Fruit fly (Drosophila melanogaster) whole organism, embryonic: ENCODE data around the gene Sfp79B.

Experiments
- Atf6 ChIP-seq: fragments of 200-800 bp; sonication (Bioruptor generic); IDR thresholded peaks from 2 replicates; pipeline ENCODE4 v1.3.6; 2022; ENCODE audit warnings: missing biosample characterization, missing genetic modification characterization
- Awh ChIP-seq: fragments of 200-800 bp; sonication (Bioruptor generic); IDR thresholded peaks from 2 replicates; pipeline ENCODE4, ENCODE4 v1.3.6; 2022; ENCODE audit warnings: missing biosample characterization, missing genetic modification characterization
- CG10321 ChIP-seq: fragments of 200-800 bp; sonication (Bioruptor generic); IDR thresholded peaks from 2 replicates; pipeline ENCODE4 v1.3.6; 2022; ENCODE audit warnings: missing biosample characterization, missing genetic modification characterization
- CG11093 ChIP-seq: fragments of 200-800 bp; sonication (Bioruptor generic); IDR thresholded peaks from 3 replicates; pipeline ENCODE4 v1.3.6; 2022; ENCODE audit warnings: missing biosample characterization, missing genetic modification characterization
- CG14860 ChIP-seq: fragments of 200-800 bp; sonication (Bioruptor generic); IDR thresholded peaks from 3 replicates; pipeline ENCODE4 v1.3.6; 2022; ENCODE audit warnings: missing biosample characterization, missing genetic modification characterization; ENCODE audit not compliant: partially characterized antibody
- CG17328 ChIP-seq: fragments of 200-800 bp; sonication (Bioruptor generic); IDR thresholded peaks from 2 replicates; pipeline ENCODE4 v1.3.6; 2022; ENCODE audit warnings: missing biosample characterization, missing genetic modification characterization
- CG17912 ChIP-seq: fragments of 200-800 bp; sonication (Bioruptor generic); optimal IDR thresholded peaks from 2 replicates; lab custom pipeline; 2018; ENCODE audit warnings: missing biosample characterization, mild to moderate bottlenecking, missing genetic modification characterization
- CG2875 ChIP-seq: fragments of 200-800 bp; sonication (Bioruptor generic); optimal IDR thresholded peaks from 2 replicates; lab custom pipeline; 2017; ENCODE audit warnings: missing biosample characterization, mild to moderate bottlenecking, missing genetic modification characterization, missing genetic modification reagents
- CG4730 ChIP-seq: fragments of 200-800 bp; sonication (Bioruptor generic); IDR thresholded peaks from 2 replicates; pipeline ENCODE4 v1.3.6; 2022; ENCODE audit warnings: missing biosample characterization, missing genetic modification characterization
- CG4854 ChIP-seq: fragments of 200-800 bp; sonication (Bioruptor generic); optimal IDR thresholded peaks from 2 replicates; lab custom pipeline; 2016; ENCODE audit warnings: missing biosample characterization, missing genetic modification characterization, inconsistent platforms
- CG6765 ChIP-seq: fragments of 200-800 bp; sonication (Bioruptor generic); optimal IDR thresholded peaks from 3 replicates; lab custom pipeline; 2017; ENCODE audit warnings: missing biosample characterization, mild to moderate bottlenecking, missing genetic modification characterization
- CG8359 ChIP-seq: fragments of 200-800 bp; sonication (Bioruptor generic); optimal IDR thresholded peaks from 2 replicates; lab custom pipeline; 2017; ENCODE audit warnings: missing biosample characterization, mild to moderate bottlenecking, missing genetic modification characterization, borderline replicate concordance
- CG9797 ChIP-seq: fragments of 200-800 bp; sonication (Bioruptor generic); optimal IDR thresholded peaks from 3 replicates; lab custom pipeline; 2018; ENCODE audit warnings: missing biosample characterization, mild to moderate bottlenecking, missing genetic modification characterization
- D19A ChIP-seq: fragments of 200-800 bp; optimal IDR thresholded peaks from 3 replicates; lab custom pipeline; 2019; ENCODE audit warnings: missing biosample characterization, mild to moderate bottlenecking, missing genetic modification characterization, moderate library complexity
- Dek ChIP-seq: fragments of 200-800 bp; sonication (Bioruptor generic); optimal IDR thresholded peaks from 3 replicates; lab custom pipeline; 2019; ENCODE audit warnings: missing biosample characterization, mild to moderate bottlenecking, missing genetic modification characterization, moderate library complexity
- Elba2 ChIP-seq: fragments of 200-800 bp; sonication (Bioruptor generic); optimal IDR thresholded peaks from 3 replicates; lab custom pipeline; 2016; ENCODE audit warnings: missing biosample characterization, missing genetic modification characterization
- Hand ChIP-seq: fragments of 200-800 bp; sonication (Bioruptor generic); optimal IDR thresholded peaks from 2 replicates; lab custom pipeline; 2017; ENCODE audit warnings: mild to moderate bottlenecking, missing biosample characterization, missing genetic modification reagents, missing genetic modification characterization
- Jarid2 ChIP-seq: fragments of 200-800 bp; sonication (Bioruptor generic); optimal IDR thresholded peaks from 3 replicates; lab custom pipeline; 2017; ENCODE audit warnings: mild to moderate bottlenecking, missing biosample characterization, missing genetic modification reagents, missing genetic modification characterization
- PHDP ChIP-seq: fragments of 200-800 bp; sonication (Bioruptor generic); optimal IDR thresholded peaks from 3 replicates; lab custom pipeline; 2018; ENCODE audit warnings: missing biosample characterization, mild to moderate bottlenecking, missing genetic modification characterization, moderate library complexity
- Ravus ChIP-seq: fragments of 200-800 bp; sonication (Bioruptor generic); IDR thresholded peaks from 2 replicates; pipeline ENCODE4 v1.3.6; 2022; ENCODE audit warnings: missing biosample characterization, missing genetic modification characterization
- Side ChIP-seq: fragments of 200-800 bp; sonication (Bioruptor generic); optimal IDR thresholded peaks from 2 replicates; lab custom pipeline; 2016; ENCODE audit warnings: missing biosample characterization, missing genetic modification characterization
- Spps ChIP-seq: fragments of 200-800 bp; sonication (Bioruptor generic); optimal IDR thresholded peaks from 2 replicates; lab custom pipeline; 2018; ENCODE audit warnings: missing biosample characterization, mild to moderate bottlenecking, missing genetic modification characterization
- corto ChIP-seq: fragments of 200-800 bp; sonication (Bioruptor generic); optimal IDR thresholded peaks from 2 replicates; lab custom pipeline; 2016; ENCODE audit warnings: missing biosample characterization, mild to moderate bottlenecking, missing genetic modification characterization, moderate library complexity
- crp ChIP-seq, 2 experiments: fragments of 200-800 bp; sonication (Bioruptor generic); optimal IDR thresholded peaks; 2 replicates in 1 of 2; 3 replicates in 1 of 2; lab custom pipeline; 2017; ENCODE audit warnings: missing biosample characterization in 2 of 2, missing genetic modification characterization in 2 of 2, mild to moderate bottlenecking in 1 of 2, moderate library complexity in 1 of 2
- dan ChIP-seq: fragments of 200-800 bp; sonication (Bioruptor generic); IDR thresholded peaks from 2 replicates; pipeline ENCODE4 v1.3.6; 2022; ENCODE audit warnings: missing biosample characterization, missing genetic modification characterization
- danr ChIP-seq: fragments of 200-800 bp; sonication (Bioruptor generic); IDR thresholded peaks from 2 replicates; pipeline ENCODE4 v1.3.6; 2022; ENCODE audit warnings: missing biosample characterization, missing genetic modification characterization
- dimm ChIP-seq: fragments of 200-800 bp; sonication (Bioruptor generic); IDR thresholded peaks from 2 replicates; pipeline ENCODE4 v1.3.6; 2022; ENCODE audit warnings: missing biosample characterization, missing genetic modification characterization
- disco-r ChIP-seq: fragments of 200-800 bp; sonication (Bioruptor generic); optimal IDR thresholded peaks from 2 replicates; lab custom pipeline; 2016; ENCODE audit warnings: missing biosample characterization, missing genetic modification characterization
- esg ChIP-seq: fragments of 200-800 bp; sonication (Bioruptor generic); conservative IDR thresholded peaks from 2 replicates; pipeline ENCODE4 v1.3.6; 2022; ENCODE audit warnings: missing biosample characterization, missing genetic modification characterization
- fru ChIP-seq: fragments of >200 bp; optimal IDR thresholded peaks from 2 replicates; lab custom pipeline; 2017
- gt ChIP-seq: fragments of 200-800 bp; sonication (Bioruptor generic); IDR thresholded peaks from 2 replicates; pipeline ENCODE4 v1.3.6; 2022; ENCODE audit warnings: missing biosample characterization, missing genetic modification characterization
- knrl ChIP-seq: fragments of 200-800 bp; sonication (Bioruptor generic); IDR thresholded peaks from 3 replicates; pipeline ENCODE4 v1.3.6; 2022; ENCODE audit warnings: missing biosample characterization, missing genetic modification characterization; ENCODE audit not compliant: partially characterized antibody
- lab ChIP-seq: fragments of 200-800 bp; sonication (Bioruptor generic); optimal IDR thresholded peaks from 3 replicates; lab custom pipeline; 2017; ENCODE audit warnings: missing biosample characterization, missing genetic modification characterization, mild to moderate bottlenecking, moderate library complexity, missing genetic modification reagents
- lbe ChIP-seq: fragments of 200-800 bp; sonication (Bioruptor generic); optimal IDR thresholded peaks from 2 replicates; lab custom pipeline; 2016; ENCODE audit warnings: missing biosample characterization, mild to moderate bottlenecking, missing genetic modification characterization
- mld ChIP-seq: fragments of 200-800 bp; sonication (Bioruptor generic); IDR thresholded peaks from 3 replicates; pipeline ENCODE4 v1.3.6; 2022; ENCODE audit warnings: missing biosample characterization, missing genetic modification characterization; ENCODE audit not compliant: partially characterized antibody
- nmo ChIP-seq: fragments of 200-800 bp; sonication (Bioruptor generic); optimal IDR thresholded peaks from 2 replicates; lab custom pipeline; 2018; ENCODE audit warnings: missing biosample characterization, mild to moderate bottlenecking, missing genetic modification characterization, moderate library complexity
- oc ChIP-seq: fragments of 200-800 bp; sonication (Bioruptor generic); optimal IDR thresholded peaks from 2 replicates; lab custom pipeline; 2018; ENCODE audit warnings: missing biosample characterization, mild to moderate bottlenecking, missing genetic modification characterization, moderate library complexity
- pita ChIP-seq: fragments of 200-800 bp; sonication (Bioruptor generic); optimal IDR thresholded peaks from 2 replicates; lab custom pipeline; 2017; ENCODE audit warnings: missing biosample characterization, mild to moderate bottlenecking, missing genetic modification characterization
- ranshi ChIP-seq: fragments of 200-800 bp; sonication (Bioruptor generic); IDR thresholded peaks from 2 replicates; pipeline ENCODE4 v1.3.6; 2022; ENCODE audit warnings: missing biosample characterization, missing genetic modification characterization
- sens ChIP-seq: fragments of 200-800 bp; sonication (Bioruptor generic); peaks from one replicate; lab custom pipeline; 2016; ENCODE audit warnings: missing biosample characterization, missing genetic modification characterization
- sens-2 ChIP-seq: fragments of 200-800 bp; sonication (Bioruptor generic); IDR thresholded peaks from 2 replicates; pipeline ENCODE4 v1.3.6; 2022; ENCODE audit warnings: missing biosample characterization, missing genetic modification characterization
- sna ChIP-seq: fragments of 200-800 bp; sonication (Bioruptor generic); IDR thresholded peaks from 2 replicates; pipeline ENCODE4 v1.3.6; 2022; ENCODE audit warnings: missing biosample characterization, missing genetic modification characterization; ENCODE audit not compliant: partially characterized antibody
- sr ChIP-seq: fragments of 200-800 bp; sonication (Bioruptor generic); IDR thresholded peaks from 3 replicates; pipeline ENCODE4 v1.3.6; 2022; ENCODE audit warnings: missing biosample characterization, missing genetic modification characterization
- ssp ChIP-seq: fragments of 200-800 bp; sonication (Bioruptor generic); IDR thresholded peaks from 2 replicates; pipeline ENCODE4 v1.3.6; 2022; ENCODE audit warnings: missing biosample characterization, missing genetic modification characterization
- tin ChIP-seq: fragments of 200-800 bp; sonication (Bioruptor generic); optimal IDR thresholded peaks from 3 replicates; lab custom pipeline; 2016; ENCODE audit warnings: missing biosample characterization, missing genetic modification characterization
- tx ChIP-seq: fragments of 200-800 bp; sonication (Bioruptor generic); optimal IDR thresholded peaks from 2 replicates; lab custom pipeline; 2016; ENCODE audit warnings: missing biosample characterization, missing genetic modification characterization
- z ChIP-seq: fragments of 200-800 bp; sonication (Bioruptor generic); IDR thresholded peaks from 3 replicates; pipeline ENCODE4 v1.3.6; 2022; ENCODE audit warnings: missing biosample characterization, missing genetic modification characterization
- zfh2 ChIP-seq: fragments of 200-800 bp; sonication (Bioruptor generic); optimal IDR thresholded peaks from 2 replicates; lab custom pipeline; 2016; ENCODE audit warnings: missing biosample characterization, missing genetic modification characterization

The Sfp79B gene

dm6 chr3L:22075706-22076398 lies 4.3 kb upstream of the Sfp79B start, which contains the start of the genes CG7130 and RpLP0 (continued):
- TF ChIP-seq Jarid2 (peak; percentile 84), CG4730 (GFP tag; lab: Robert Waterston, UW) (peak; percentile 28; the same call in 1 of the 2 replicates), CG11093 (no peak), ranshi (GFP tag; lab: Robert Waterston, UW) (peak; percentile 79), Hand (peak; percentile 82), sens-2 (GFP tag; lab: Robert Waterston, UW) (peak; percentile 92), pita (GFP tag; lab: Kevin White, UChicago) (no peak), sr (peak; percentile 90), Atf6 (GFP tag; lab: Robert Waterston, UW) (peak; percentile 84), CG4854 (GFP tag; lab: Kevin White, UChicago) (peak; percentile 89), crp (GFP tag; optimal IDR thresholded peaks at IDR 0.05; lab: Kevin White, UChicago) (peak in 1 of 2 experiments; percentile 65), disco-r (GFP tag; lab: Kevin White, UChicago) (peak; percentile 93)

- TF ChIP-seq lab (GFP tag; lab: Kevin White, UChicago): peak; percentile 59
- TF ChIP-seq sens (GFP tag; lab: Kevin White, UChicago): peak; percentile 93
- TF ChIP-seq gt (GFP tag; lab: Robert Waterston, UW): peak; percentile 28; the same call in 1 of the 2 replicates
- no peak for TF ChIP-seq dimm (GFP tag; lab: Robert Waterston, UW)
- TF ChIP-seq CG8359 (GFP tag; lab: Kevin White, UChicago): no peak
- TF ChIP-seq nmo (GFP tag; lab: Kevin White, UChicago): peak; percentile 50
- no peak for TF ChIP-seq CG4730 (GFP tag; lab: Robert Waterston, UW)
- peak; percentile 33; the same call in 1 of the 3 replicates for TF ChIP-seq mld (GFP tag; lab: Robert Waterston, UW)
- no peak for TF ChIP-seq Ravus
- no peak for TF ChIP-seq z
- peak; percentile 30 for TF ChIP-seq CG2875 (GFP tag; lab: Kevin White, UChicago)
- 0 out of 2 replicates have a peak, but pooled peaks have one; percentile 20 for TF ChIP-seq Awh (GFP tag; lab: Robert Waterston, UW)
- no peak for TF ChIP-seq CG6765
- TF ChIP-seq Side (GFP tag; lab: Kevin White, UChicago): peak; percentile 67
- TF ChIP-seq tin (GFP tag; lab: Kevin White, UChicago): peak; percentile 64
- TF ChIP-seq danr (GFP tag; lab: Robert Waterston, UW): no peak
- TF ChIP-seq CG11093: no peak
- TF ChIP-seq ssp: peak; percentile 35; the same call in 1 of the 2 replicates
- peak; percentile 64 for TF ChIP-seq PHDP (tag; lab: Kevin White, UChicago)
- peak; percentile 35 for TF ChIP-seq tx (GFP tag; lab: Kevin White, UChicago)
- no peak for TF ChIP-seq sens-2 (GFP tag; lab: Robert Waterston, UW)
- TF ChIP-seq corto (GFP tag; lab: Kevin White, UChicago): no peak
- TF ChIP-seq CG17912 (GFP tag; lab: Kevin White, UChicago): no peak
- no peak for TF ChIP-seq lbe (GFP tag; lab: Kevin White, UChicago)
- TF ChIP-seq dan: no peak
- TF ChIP-seq Spps: peak; percentile 20
- peak; percentile 59 for TF ChIP-seq CG14860 (GFP tag; lab: Robert Waterston, UW)
- TF ChIP-seq CG17328 (GFP tag; lab: Robert Waterston, UW): peak; percentile 57
- peak; percentile 85 for TF ChIP-seq sna (GFP tag; lab: Robert Waterston, UW)
- TF ChIP-seq fru (lab: Kevin White, UChicago): no peak
- TF ChIP-seq zfh2 (GFP tag; lab: Kevin White, UChicago): peak; percentile 64
- TF ChIP-seq D19A: peak; percentile 39
- TF ChIP-seq CG9797: no peak
- TF ChIP-seq Dek (tag; lab: Kevin White, UChicago): peak; percentile 30
- TF ChIP-seq knrl (GFP tag; lab: Robert Waterston, UW): peak; percentile 72; the same call in 2 of the 3 replicates
- TF ChIP-seq esg (GFP tag; lab: Robert Waterston, UW): no peak
- TF ChIP-seq oc (tag; lab: Kevin White, UChicago): peak; percentile 12
- TF ChIP-seq CG10321 (GFP tag; lab: Robert Waterston, UW): no peak
- TF ChIP-seq Elba2: no peak
- TF ChIP-seq disco-r (GFP tag; lab: Kevin White, UChicago): peak; percentile 34
Observed at dm6 chr3L:22078063-22078462, 2.1 kb upstream of the Sfp79B start.
